Worm (Caenorhabditis elegans): Measurements from ENCODE around the gene Y39G8B.7.
"Not testable (repeated sequence)": the region's sequence is repeated elsewhere in the genome, so short reads cannot be mapped to it uniquely, and the experiment has no call there.

Y39G8B.7 gene

ce11 chrII:14010656-14011376 is 16.0 kb upstream of the Y39G8B.7 start, which contains the start of gene F01D5.8:
F01D5.8 (plus strand) TSS chrII:14010706.
- no peak for TF ChIP-seq unc-62 (GFP tag; optimal IDR thresholded peaks at IDR 0.05)

- no peak for TF ChIP-seq unc-62 (GFP tag; optimal IDR thresholded peaks at IDR 0.05)
These were observed 13.5 kb upstream of the Y39G8B.7 start, which contains the start of gene F01D5.7 for ce11 chrII:14008359-14008758. F01D5.7 (plus strand) TSS chrII:14008659.

ce11 chrII:14006210-14006609 is 11.4 kb upstream of the Y39G8B.7 start, which contains the start of gene F01D5.6:
F01D5.6 (plus strand) TSS chrII:14006510.
- TF ChIP-seq unc-62 (GFP tag; optimal IDR thresholded peaks at IDR 0.05) = no peak

- no peak for TF ChIP-seq unc-62 (GFP tag; optimal IDR thresholded peaks at IDR 0.05)
These were observed 10.3 kb upstream of the Y39G8B.7 start for ce11 chrII:14005183-14005582.

- no peak for TF ChIP-seq unc-62 (GFP tag; optimal IDR thresholded peaks at IDR 0.05)
These were observed 9.9 kb upstream of the Y39G8B.7 start for ce11 chrII:14004770-14005169.

- no peak for TF ChIP-seq unc-62 (GFP tag; optimal IDR thresholded peaks at IDR 0.05)
These were observed 9.1 kb upstream of the Y39G8B.7 start for ce11 chrII:14003821-14004430.

ce11 chrII:14002200-14002599 is 7.4 kb upstream of the Y39G8B.7 start, which contains the start of gene F01D5.5:
F01D5.5 (minus strand) TSS chrII:14002300.
- no peak for TF ChIP-seq unc-62 (GFP tag; optimal IDR thresholded peaks at IDR 0.05)

- not testable (repeated sequence) for TF ChIP-seq unc-62 (GFP tag; optimal IDR thresholded peaks at IDR 0.05)
These were observed 5.2 kb upstream of the Y39G8B.7 start, which contains the start of gene F01D5.3 for ce11 chrII:14000044-14000443. F01D5.3 (minus strand) TSS chrII:14000144.

- no peak for TF ChIP-seq unc-62 (GFP tag; optimal IDR thresholded peaks at IDR 0.05)
These were observed 4.1 kb upstream of the Y39G8B.7 start, which contains the start of gene F01D5.2 for ce11 chrII:13998964-13999363. F01D5.2 (minus strand) TSS chrII:13999064.

- no peak for TF ChIP-seq unc-62 (GFP tag; optimal IDR thresholded peaks at IDR 0.05)
These were observed 3.2 kb upstream of the Y39G8B.7 start for ce11 chrII:13997989-13998388.

- no peak for TF ChIP-seq unc-62 (GFP tag; optimal IDR thresholded peaks at IDR 0.05)
These were observed 2.6 kb upstream of the Y39G8B.7 start, which contains the start of gene F01D5.1 for ce11 chrII:13997477-13997876. F01D5.1 (minus strand) TSS chrII:13997581.

- no peak for TF ChIP-seq unc-62 (GFP tag; optimal IDR thresholded peaks at IDR 0.05)
These were observed 3.1 kb downstream of the Y39G8B.7 start, which contains the start of gene Y39G8B.5 for ce11 chrII:13991741-13992140. Y39G8B.5 (minus strand) TSS chrII:13991841.

ce11 chrII:13984551-13984950 is 10.3 kb downstream of the Y39G8B.7 start, which contains the start of gene sre-47:
sre-47 (minus strand) TSS chrII:13984651.
- TF ChIP-seq unc-62 (GFP tag; optimal IDR thresholded peaks at IDR 0.05) = no peak

- no peak for TF ChIP-seq unc-62 (GFP tag; optimal IDR thresholded peaks at IDR 0.05)
These were observed 11.9 kb downstream of the Y39G8B.7 start, which contains the start of the genes Y39G8B.13 and Y39G8B.10 for ce11 chrII:13982923-13983322. Y39G8B.13 (minus strand) TSS chrII:13983047. Y39G8B.10 (minus strand) TSS chrII:13983115.

- no peak for TF ChIP-seq unc-62 (GFP tag; optimal IDR thresholded peaks at IDR 0.05)
These were observed 12.6 kb downstream of the Y39G8B.7 start for ce11 chrII:13982247-13982646.

ce11 chrII:13981819-13982218 is 13.0 kb downstream of the Y39G8B.7 start:
- TF ChIP-seq unc-62 (GFP tag; optimal IDR thresholded peaks at IDR 0.05) = no peak

Measured in whole organism, dauer.